Fruit fly (Drosophila melanogaster) whole organism, wandering third instar larva: Measurements from ENCODE around the gene CG31493.

Experiments used
- CrebA ChIP-seq: fragments of 200-800 bp; sonication (Bioruptor generic); optimal IDR thresholded peaks from 2 replicates; lab custom pipeline; 2016; ENCODE audit warnings: missing biosample characterization, mild to moderate bottlenecking, missing genetic modification characterization, borderline replicate concordance
- GATAd ChIP-seq: sonication (Bioruptor generic); optimal IDR thresholded peaks from 2 replicates; lab custom pipeline; 2016; ENCODE audit warnings: missing biosample characterization, missing genetic modification characterization
- Hr83 ChIP-seq: fragments of 200-300 bp; sonication (Bioruptor generic); optimal IDR thresholded peaks from 2 replicates; lab custom pipeline; 2016; ENCODE audit warnings: missing biosample characterization, mild to moderate bottlenecking, missing genetic modification characterization, moderate library complexity; ENCODE audit not compliant: poor library complexity, severe bottlenecking
- Mio ChIP-seq: sonication (Bioruptor generic); optimal IDR thresholded peaks from 2 replicates; lab custom pipeline; 2016; ENCODE audit warnings: missing biosample characterization, missing genetic modification characterization
- Myc ChIP-seq: fragments of >200 bp; optimal IDR thresholded peaks from 2 replicates; lab custom pipeline; 2017
- N ChIP-seq: fragments of >200 bp; optimal IDR thresholded peaks from 2 replicates; lab custom pipeline; 2018; ENCODE audit warnings: missing biosample characterization, missing external identifiers, missing genetic modification characterization
- OdsH ChIP-seq: fragments of 200-800 bp; sonication (Bioruptor generic); optimal IDR thresholded peaks from 2 replicates; lab custom pipeline; 2016; ENCODE audit warnings: missing biosample characterization, mild to moderate bottlenecking, missing genetic modification characterization
- dsf ChIP-seq: sonication (Bioruptor generic); optimal IDR thresholded peaks from 2 replicates; lab custom pipeline; 2016; ENCODE audit warnings: missing biosample characterization, missing genetic modification characterization, borderline replicate concordance
- fru ChIP-seq: fragments of 200-800 bp; sonication (Bioruptor generic); optimal IDR thresholded peaks from 3 replicates; lab custom pipeline; 2016; ENCODE audit warnings: missing biosample characterization, mild to moderate bottlenecking, missing genetic modification characterization
- lola ChIP-seq: fragments of >200 bp; optimal IDR thresholded peaks from 2 replicates; lab custom pipeline; 2017; ENCODE audit warnings: missing biosample characterization, missing genetic modification characterization
- pan ChIP-seq: fragments of >200 bp; optimal IDR thresholded peaks from 2 replicates; lab custom pipeline; 2017
- sage ChIP-seq: fragments of 200-800 bp; sonication (Bioruptor generic); optimal IDR thresholded peaks from 2 replicates; lab custom pipeline; 2016; ENCODE audit warnings: missing biosample characterization, mild to moderate bottlenecking, missing genetic modification characterization
- sv ChIP-seq: fragments of 200-800 bp; sonication (Bioruptor generic); optimal IDR thresholded peaks from 3 replicates; lab custom pipeline; 2016; ENCODE audit warnings: missing biosample characterization, missing genetic modification characterization

DNA sequence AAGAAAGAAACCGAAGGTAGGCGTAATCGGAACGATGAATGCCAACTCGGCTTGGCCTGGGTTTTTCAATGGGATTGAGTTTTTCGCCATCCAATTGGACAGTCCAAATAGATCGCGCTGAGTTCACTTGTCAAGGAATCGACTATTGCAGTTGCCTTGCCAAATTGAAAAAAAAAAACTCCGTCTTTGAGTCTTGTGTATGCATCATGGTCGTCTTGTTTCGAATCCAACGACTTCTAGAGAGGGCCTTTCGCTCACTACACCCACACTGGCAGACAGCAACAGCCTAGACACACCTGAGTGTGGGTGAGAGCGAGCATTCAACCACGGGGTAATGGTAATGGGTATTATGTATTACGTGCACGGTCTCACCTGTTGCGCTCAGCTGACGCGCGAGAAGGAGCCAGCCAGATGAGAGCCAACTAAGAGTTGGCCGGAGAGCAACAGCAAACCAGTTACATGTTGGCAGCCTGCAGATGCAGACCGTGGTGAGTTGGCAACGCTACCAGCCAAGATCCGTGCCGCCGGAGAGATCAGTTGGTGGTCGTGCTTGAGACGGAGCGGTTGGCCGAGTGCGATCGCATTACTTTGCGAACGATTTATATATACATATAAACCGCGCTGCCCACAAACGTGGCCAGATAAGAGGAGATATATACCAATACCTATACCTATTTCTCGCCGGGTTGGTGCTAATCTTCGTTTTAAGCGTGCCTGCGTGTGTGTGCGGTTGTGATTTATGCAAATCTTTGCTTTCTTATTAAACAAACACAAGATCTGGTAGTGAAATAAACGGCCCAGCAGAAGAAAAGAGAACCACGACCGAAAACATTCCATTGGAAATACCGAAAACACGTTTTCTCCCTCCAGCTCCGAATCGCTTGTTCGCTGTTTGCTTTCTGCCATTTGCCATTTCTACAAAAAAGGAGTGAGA, 31.3 kb downstream of the CG31493 start, which contains the start of gene sas:
- TF ChIP-seq Myc (lab: Kevin White, UChicago) = no peak
- TF ChIP-seq Mio (GFP tag; lab: Kevin White, UChicago) = no peak
- no peak for TF ChIP-seq OdsH (GFP tag; lab: Kevin White, UChicago)
- no peak for TF ChIP-seq lola (GFP tag; lab: Kevin White, UChicago)
- TF ChIP-seq pan (lab: Kevin White, UChicago) = no peak
- TF ChIP-seq Hr83 (GFP tag; lab: Kevin White, UChicago) = no peak
- no peak for TF ChIP-seq sv
- no peak for TF ChIP-seq sage
- no peak for TF ChIP-seq GATAd (GFP tag; lab: Kevin White, UChicago)
- TF ChIP-seq CrebA (GFP tag; lab: Kevin White, UChicago) = peak; percentile 62
- TF ChIP-seq fru = peak; percentile 18
- TF ChIP-seq N = no peak
- no peak for TF ChIP-seq dsf (GFP tag; lab: Kevin White, UChicago)
